Worm (Caenorhabditis elegans) whole organism, L3 larva: ENCODE results near the gene srw-22.

ENCODE experiments used
- R02D3.7 ChIP-seq: fragments of 150-350 bp; optimal IDR thresholded peaks from 2 replicates; lab custom pipeline; 2014; ENCODE audit warnings: missing biosample characterization, missing genetic modification characterization
- aly-2 ChIP-seq: fragments of 150-350 bp; optimal IDR thresholded peaks from 2 replicates; lab custom pipeline; 2014; ENCODE audit warnings: missing biosample characterization, missing genetic modification characterization
- ama-1 ChIP-seq: fragments of 150-350 bp; optimal IDR thresholded peaks from 2 replicates; lab custom pipeline; 2018
- ceh-16 ChIP-seq: sonication (generic microtip); optimal IDR thresholded peaks from 2 replicates; lab custom pipeline; 2017; ENCODE audit warnings: missing biosample characterization, missing genetic modification characterization
- ceh-28 ChIP-seq: fragments of 150-350 bp; optimal IDR thresholded peaks from 2 replicates; lab custom pipeline; 2014; ENCODE audit warnings: missing biosample characterization, missing genetic modification reagents, missing genetic modification characterization
- ceh-9 ChIP-seq: sonication (generic microtip); optimal IDR thresholded peaks from 2 replicates; lab custom pipeline; 2018; ENCODE audit warnings: missing biosample characterization, missing genetic modification characterization
- egl-27 ChIP-seq: sonication (generic microtip); optimal IDR thresholded peaks from 4 replicates; lab custom pipeline; 2017; ENCODE audit warnings: missing biosample characterization, missing genetic modification reagents, missing genetic modification characterization
- egl-5 ChIP-seq: fragments of 150-350 bp; optimal IDR thresholded peaks from 2 replicates; lab custom pipeline; 2017; ENCODE audit warnings: missing biosample characterization, missing genetic modification reagents, missing genetic modification characterization, inconsistent platforms
- elt-1 ChIP-seq: fragments of 150-350 bp; optimal IDR thresholded peaks from 2 replicates; lab custom pipeline; 2014; ENCODE audit warnings: missing biosample characterization, missing genetic modification characterization
- elt-2 ChIP-seq: sonication (generic microtip); optimal IDR thresholded peaks from 2 replicates; lab custom pipeline; 2016; ENCODE audit warnings: missing genetic modification reagents, mild to moderate bottlenecking, missing genetic modification characterization, missing compliant biosample characterization
- eor-1 ChIP-seq, 2 experiments: fragments of 150-350 bp; optimal IDR thresholded peaks; 2 replicates each; lab custom pipeline; 2014 to 2018; ENCODE audit warnings: missing biosample characterization in 2 of 2, missing genetic modification characterization in 2 of 2
- fkh-10 ChIP-seq: sonication (generic microtip); optimal IDR thresholded peaks from 2 replicates; lab custom pipeline; 2017; ENCODE audit warnings: missing biosample characterization, missing genetic modification reagents, missing genetic modification characterization
- fkh-2 ChIP-seq: fragments of 150-350 bp; optimal IDR thresholded peaks from 2 replicates; lab custom pipeline; 2014; ENCODE audit warnings: missing biosample characterization, missing genetic modification reagents, missing genetic modification characterization
- fos-1 ChIP-seq: fragments of 150-350 bp; optimal IDR thresholded peaks from 2 replicates; lab custom pipeline; 2014; ENCODE audit warnings: missing biosample characterization, missing genetic modification characterization
- hmg-11 ChIP-seq: sonication (generic microtip); optimal IDR thresholded peaks from 2 replicates; lab custom pipeline; 2016; ENCODE audit warnings: missing genetic modification characterization, missing compliant biosample characterization
- lin-15B ChIP-seq: fragments of 150-350 bp; optimal IDR thresholded peaks from 2 replicates; lab custom pipeline; 2014; ENCODE audit warnings: missing biosample characterization, missing genetic modification characterization
- lin-39 ChIP-seq: fragments of 150-350 bp; optimal IDR thresholded peaks from 2 replicates; lab custom pipeline; 2018; ENCODE audit warnings: missing biosample characterization, missing genetic modification reagents, missing genetic modification characterization
- lsy-12 ChIP-seq: sonication (generic microtip); optimal IDR thresholded peaks from 2 replicates; lab custom pipeline; 2016; ENCODE audit warnings: mild to moderate bottlenecking, missing genetic modification characterization, missing compliant biosample characterization
- mdl-1 ChIP-seq: fragments of 150-350 bp; optimal IDR thresholded peaks from 2 replicates; lab custom pipeline; 2014; ENCODE audit warnings: missing biosample characterization, missing genetic modification characterization
- mml-1 ChIP-seq: fragments of 150-350 bp; sonication (generic microtip); optimal IDR thresholded peaks from 3 replicates; lab custom pipeline; 2014; ENCODE audit warnings: missing biosample characterization, missing genetic modification characterization
- nfya-1 ChIP-seq: sonication (generic microtip); optimal IDR thresholded peaks from 2 replicates; lab custom pipeline; 2017; ENCODE audit warnings: missing genetic modification characterization, mild to moderate bottlenecking, missing compliant biosample characterization, antibody characterized with exemption, moderate library complexity; ENCODE audit not compliant: insufficient read depth
- nhr-11 ChIP-seq: fragments of 150-350 bp; optimal IDR thresholded peaks from 2 replicates; lab custom pipeline; 2014; ENCODE audit warnings: missing biosample characterization, missing genetic modification characterization
- nhr-12 ChIP-seq: fragments of 150-350 bp; optimal IDR thresholded peaks from 2 replicates; lab custom pipeline; 2014; ENCODE audit warnings: missing biosample characterization, missing genetic modification characterization
- nhr-23 ChIP-seq: fragments of 150-350 bp; optimal IDR thresholded peaks from 2 replicates; lab custom pipeline; 2014; ENCODE audit warnings: missing biosample characterization, missing genetic modification reagents, missing genetic modification characterization
- nhr-237 ChIP-seq: fragments of 150-350 bp; optimal IDR thresholded peaks from 2 replicates; lab custom pipeline; 2014; ENCODE audit warnings: missing biosample characterization, missing genetic modification characterization
- nhr-25 ChIP-seq: sonication (generic microtip); optimal IDR thresholded peaks from 2 replicates; lab custom pipeline; 2017; ENCODE audit warnings: missing biosample characterization, missing genetic modification characterization
- nhr-28 ChIP-seq: fragments of 150-350 bp; optimal IDR thresholded peaks from 2 replicates; lab custom pipeline; 2014; ENCODE audit warnings: missing biosample characterization, missing genetic modification characterization
- nhr-43 ChIP-seq: sonication (generic microtip); optimal IDR thresholded peaks from 2 replicates; lab custom pipeline; 2016; ENCODE audit warnings: mild to moderate bottlenecking, missing genetic modification characterization, missing compliant biosample characterization; ENCODE audit not compliant: poor library complexity, severe bottlenecking
- nhr-67 ChIP-seq: fragments of 150-350 bp; optimal IDR thresholded peaks from 2 replicates; lab custom pipeline; 2014; ENCODE audit warnings: missing biosample characterization, missing genetic modification characterization
- nhr-76 ChIP-seq: fragments of 150-350 bp; sonication (generic microtip); optimal IDR thresholded peaks from 5 replicates; lab custom pipeline; 2014; ENCODE audit warnings: missing biosample characterization, missing genetic modification characterization
- nhr-77 ChIP-seq: fragments of 150-350 bp; optimal IDR thresholded peaks from 2 replicates; lab custom pipeline; 2014; ENCODE audit warnings: missing biosample characterization, missing genetic modification characterization
- pqm-1 ChIP-seq: fragments of 150-350 bp; optimal IDR thresholded peaks from 2 replicates; lab custom pipeline; 2017; ENCODE audit warnings: missing biosample characterization, missing genetic modification characterization, inconsistent platforms
- sea-2 ChIP-seq: fragments of 150-350 bp; sonication (generic microtip); optimal IDR thresholded peaks from 4 replicates; lab custom pipeline; 2014; ENCODE audit warnings: missing biosample characterization, missing genetic modification reagents, missing genetic modification characterization
- skn-1 ChIP-seq: fragments of 150-350 bp; optimal IDR thresholded peaks from 2 replicates; lab custom pipeline; 2014; ENCODE audit warnings: missing biosample characterization, missing genetic modification characterization
- snpc-4 ChIP-seq: fragments of 150-350 bp; optimal IDR thresholded peaks from 2 replicates; lab custom pipeline; 2014; ENCODE audit warnings: missing biosample characterization, missing genetic modification characterization
- zag-1 ChIP-seq: fragments of 150-350 bp; optimal IDR thresholded peaks from 2 replicates; lab custom pipeline; 2014; ENCODE audit warnings: missing biosample characterization, missing genetic modification characterization
- ztf-4 ChIP-seq: fragments of 150-350 bp; optimal IDR thresholded peaks from 2 replicates; lab custom pipeline; 2014; ENCODE audit warnings: missing biosample characterization, missing genetic modification characterization

Gene srw-22

ce11 chrV:15268302-15268701 lies at the start of gene srw-22:
srw-22 (plus strand) TSS chrV:15268602.
- TF ChIP-seq hmg-11 (no peak), ceh-28 (no peak), lsy-12 (tag; lab: Kevin White, UChicago) (no peak), sea-2 (GFP tag; lab: Kevin White, UChicago) (no peak), pqm-1 (tag; lab: Kevin White, UChicago) (no peak)

DNA sequence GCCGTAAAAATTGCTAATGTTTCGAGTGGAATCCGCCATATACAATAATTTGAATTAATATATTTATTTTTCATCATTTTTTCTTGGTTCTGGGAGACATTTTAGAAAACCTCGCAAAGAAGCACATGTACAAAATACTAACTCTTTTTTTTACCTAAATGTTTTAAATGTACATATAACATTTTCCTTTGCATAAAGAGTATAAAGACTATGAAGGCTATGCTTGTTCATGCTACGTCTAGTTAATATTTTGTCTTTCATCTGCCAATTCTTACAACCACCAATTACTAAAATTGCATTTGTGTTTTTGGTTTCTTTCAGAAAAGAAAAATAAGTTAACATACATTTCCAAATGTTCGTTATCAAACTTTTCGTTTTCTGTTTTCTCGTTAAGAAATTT lies 47.1 kb upstream of the srw-22 start, which contains the start of gene irld-25:
Gene irld-25 (plus strand): TSS at position 301 of the 400 bp plus-strand sequence.
- no peak for TF ChIP-seq ztf-4 (tag; lab: Kevin White, UChicago)
- no peak for TF ChIP-seq ama-1 (lab: Kevin White, UChicago)
- no peak for TF ChIP-seq elt-1
- no peak for TF ChIP-seq eor-1 (tag; optimal IDR thresholded peaks at IDR 0.05; lab: Kevin White, UChicago)
- TF ChIP-seq lin-39 (tag; lab: Kevin White, UChicago), result no peak
- TF ChIP-seq nhr-43 (tag; lab: Kevin White, UChicago), result no peak
- no peak for TF ChIP-seq ceh-9 (tag; lab: Kevin White, UChicago)
- no peak for TF ChIP-seq ceh-28
- TF ChIP-seq fkh-10 (GFP tag; lab: Kevin White, UChicago), result no peak
- TF ChIP-seq nhr-11, result no peak
- no peak for TF ChIP-seq ceh-16 (tag; lab: Kevin White, UChicago)
- no peak for TF ChIP-seq pqm-1 (tag; lab: Kevin White, UChicago)
- no peak for TF ChIP-seq nhr-67 (tag; lab: Kevin White, UChicago)
- TF ChIP-seq nhr-237 (tag; lab: Kevin White, UChicago), result no peak
- no peak for TF ChIP-seq nfya-1 (tag; lab: Kevin White, UChicago)
- TF ChIP-seq, all 47 proteins: peak for 0

ce11 chrV:15223668-15224067 lies 44.7 kb upstream of the srw-22 start, which contains the start of gene srw-24:
srw-24 (plus strand) TSS chrV:15223968.
- no peak for TF ChIP-seq snpc-4 (tag; lab: Kevin White, UChicago)

DNA sequence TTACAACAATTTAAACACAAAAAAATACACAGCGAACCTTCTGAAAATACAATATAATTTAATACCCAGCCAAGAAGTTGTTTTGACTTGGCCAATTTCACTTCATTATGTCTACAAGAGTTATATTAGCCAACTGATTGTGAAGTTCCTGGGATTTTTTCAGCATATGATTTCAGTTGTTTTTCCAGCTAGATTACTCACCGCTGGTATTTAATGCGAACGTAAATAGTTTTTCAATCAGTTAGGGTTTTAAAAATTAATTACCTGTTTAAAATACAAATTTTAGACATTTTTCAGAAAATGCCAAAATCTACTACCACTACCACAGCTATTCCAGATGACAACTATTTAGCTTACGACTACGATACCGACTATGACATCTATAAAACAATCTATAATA lies 42.8 kb upstream of the srw-22 start, which contains the start of gene srw-14:
Gene srw-14 (plus strand): TSS at position 301 of the 400 bp plus-strand sequence.
- TF ChIP-seq nhr-23 (tag; lab: Kevin White, UChicago) (no peak), zag-1 (tag; lab: Kevin White, UChicago) (no peak), R02D3.7 (tag; lab: Kevin White, UChicago) (no peak), nhr-77 (no peak), nhr-76 (tag; lab: Kevin White, UChicago) (no peak), fkh-2 (tag; lab: Kevin White, UChicago) (no peak), nhr-28 (tag; lab: Kevin White, UChicago) (no peak), snpc-4 (tag; lab: Kevin White, UChicago) (no peak)

ce11 chrV:15226206-15226605 lies 42.2 kb upstream of the srw-22 start:
- TF ChIP-seq fos-1 (tag; lab: Kevin White, UChicago) (no peak), elt-2 (tag; lab: Kevin White, UChicago) (peak; percentile 56), nhr-11 (no peak)

DNA sequence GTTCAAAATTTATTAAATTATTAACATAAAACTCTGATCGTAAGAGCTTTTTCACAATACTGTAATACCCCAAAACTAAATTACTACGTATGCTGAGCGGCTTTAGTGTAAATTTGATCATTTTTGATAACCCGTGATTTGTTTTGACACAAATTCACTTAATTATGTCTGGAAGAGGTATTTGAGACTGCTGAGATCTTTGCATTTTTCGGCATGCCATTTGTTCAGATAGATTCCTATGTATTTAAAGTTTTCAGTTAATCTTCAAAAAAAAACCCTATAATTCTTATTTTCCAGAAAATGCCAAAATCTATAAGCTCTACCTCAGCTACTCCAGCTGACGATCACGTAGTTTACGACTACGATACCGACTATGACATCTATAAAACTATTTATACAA lies 38.2 kb upstream of the srw-22 start, which contains the start of gene srw-15:
Gene srw-15 (plus strand): TSS at position 301 of the 400 bp plus-strand sequence.
- no peak for TF ChIP-seq nhr-12 (tag; lab: Kevin White, UChicago)
- no peak for TF ChIP-seq nhr-28 (tag; lab: Kevin White, UChicago)
- no peak for TF ChIP-seq egl-27 (tag; lab: Kevin White, UChicago)
- TF ChIP-seq mdl-1 (tag; lab: Kevin White, UChicago), result no peak
- TF ChIP-seq fkh-2 (tag; lab: Kevin White, UChicago), result no peak
- TF ChIP-seq lin-15B, result no peak
- no peak for TF ChIP-seq mml-1
- TF ChIP-seq skn-1, result no peak
- TF ChIP-seq nhr-67 (tag; lab: Kevin White, UChicago), result no peak
- no peak for TF ChIP-seq ceh-16 (tag; lab: Kevin White, UChicago)
- TF ChIP-seq zag-1 (tag; lab: Kevin White, UChicago), result no peak
- no peak for TF ChIP-seq fkh-10 (GFP tag; lab: Kevin White, UChicago)
- TF ChIP-seq nhr-25, result no peak
- no peak for TF ChIP-seq snpc-4 (tag; lab: Kevin White, UChicago)
- no peak for TF ChIP-seq aly-2 (tag; lab: Kevin White, UChicago)
- TF ChIP-seq egl-5 (tag; lab: Kevin White, UChicago), result no peak
- TF ChIP-seq nhr-11, result no peak
